Fruit fly (Drosophila melanogaster) whole organism, prepupa: ENCODE data around the gene CG10588.

Experiments
- CG10631 ChIP-seq: fragments of 200-800 bp; sonication (Bioruptor generic); optimal IDR thresholded peaks from 2 replicates; lab custom pipeline; 2016; ENCODE audit warnings: missing biosample characterization, missing genetic modification characterization
- CG10669 ChIP-seq: fragments of 200-800 bp; sonication (Bioruptor generic); optimal IDR thresholded peaks from 3 replicates; lab custom pipeline; 2018; ENCODE audit warnings: missing biosample characterization, mild to moderate bottlenecking, missing genetic modification characterization, moderate library complexity
- CG11902 ChIP-seq: fragments of 200-800 bp; sonication (Bioruptor generic); optimal IDR thresholded peaks from 3 replicates; lab custom pipeline; 2016; ENCODE audit warnings: missing biosample characterization, missing genetic modification characterization
- CG15336 ChIP-seq: fragments of 200-800 bp; sonication (Bioruptor generic); IDR thresholded peaks from 2 replicates; pipeline ENCODE4 v1.3.6; 2022; ENCODE audit warnings: missing biosample characterization, missing genetic modification characterization
- CG1621 ChIP-seq: fragments of 200-800 bp; sonication (Bioruptor generic); optimal IDR thresholded peaks from 3 replicates; lab custom pipeline; 2018; ENCODE audit warnings: missing biosample characterization, mild to moderate bottlenecking, missing genetic modification characterization
- CG3032 ChIP-seq: fragments of 200-800 bp; optimal IDR thresholded peaks from 2 replicates; lab custom pipeline; 2019; ENCODE audit warnings: missing biosample characterization, mild to moderate bottlenecking, missing genetic modification characterization, moderate library complexity
- CG31627 ChIP-seq: fragments of 200-800 bp; sonication (Bioruptor generic); optimal IDR thresholded peaks from 3 replicates; lab custom pipeline; 2016; ENCODE audit warnings: missing biosample characterization, missing genetic modification characterization
- CG32006 ChIP-seq: fragments of 200-800 bp; sonication (Bioruptor generic); optimal IDR thresholded peaks from 3 replicates; lab custom pipeline; 2017; ENCODE audit warnings: missing biosample characterization, mild to moderate bottlenecking, missing genetic modification characterization
- CG3919 ChIP-seq: fragments of 200-800 bp; sonication (Bioruptor generic); optimal IDR thresholded peaks from 3 replicates; lab custom pipeline; 2016; ENCODE audit warnings: missing biosample characterization, missing genetic modification characterization
- CG4318 ChIP-seq: fragments of 200-800 bp; sonication (Bioruptor generic); optimal IDR thresholded peaks from 3 replicates; lab custom pipeline; 2017; ENCODE audit warnings: missing biosample characterization, mild to moderate bottlenecking, missing genetic modification characterization
- CG6163 ChIP-seq: fragments of 200-800 bp; sonication (Bioruptor generic); IDR thresholded peaks from 3 replicates; pipeline ENCODE4 v1.3.6; 2022; ENCODE audit warnings: missing biosample characterization, missing genetic modification characterization
- CG6276 ChIP-seq: fragments of 200-800 bp; sonication (Bioruptor generic); optimal IDR thresholded peaks from 2 replicates; lab custom pipeline; 2017; ENCODE audit warnings: missing biosample characterization, mild to moderate bottlenecking, missing genetic modification characterization
- CG6792 ChIP-seq: fragments of 200-800 bp; sonication (Bioruptor generic); optimal IDR thresholded peaks from 3 replicates; lab custom pipeline; 2016; ENCODE audit warnings: missing biosample characterization, missing genetic modification characterization
- CG6808 ChIP-seq: fragments of 200-800 bp; sonication (Bioruptor generic); optimal IDR thresholded peaks from 3 replicates; lab custom pipeline; 2017; ENCODE audit warnings: missing biosample characterization, missing genetic modification characterization, mild to moderate bottlenecking, moderate library complexity, missing genetic modification reagents
- CG6854 ChIP-seq: fragments of 200-800 bp; sonication (Bioruptor generic); optimal IDR thresholded peaks from 2 replicates; lab custom pipeline; 2017; ENCODE audit warnings: missing biosample characterization, mild to moderate bottlenecking, missing genetic modification characterization
- CG7368 ChIP-seq: fragments of 200-800 bp; sonication (Bioruptor generic); optimal IDR thresholded peaks from 3 replicates; lab custom pipeline; 2016; ENCODE audit warnings: missing biosample characterization, missing genetic modification characterization
- CG8119 ChIP-seq: fragments of 200-800 bp; sonication (Bioruptor generic); IDR thresholded peaks from 3 replicates; pipeline ENCODE4 v1.3.6; 2022; ENCODE audit warnings: missing biosample characterization, missing genetic modification characterization
- CG8319 ChIP-seq: fragments of 200-800 bp; sonication (Bioruptor generic); optimal IDR thresholded peaks from 3 replicates; lab custom pipeline; 2016; ENCODE audit warnings: missing biosample characterization, missing genetic modification characterization
- CG8632 ChIP-seq: fragments of 200-800 bp; sonication (Bioruptor generic); optimal IDR thresholded peaks from 3 replicates; lab custom pipeline; 2016; ENCODE audit warnings: missing biosample characterization, missing genetic modification characterization
- Eip75B ChIP-seq: fragments of 200-800 bp; sonication (Bioruptor generic); optimal IDR thresholded peaks from 3 replicates; lab custom pipeline; 2016; ENCODE audit warnings: missing biosample characterization, missing genetic modification characterization
- Eip78C ChIP-seq: fragments of 200-800 bp; sonication (Bioruptor generic); peaks from one replicate; lab custom pipeline; 2016; ENCODE audit warnings: missing biosample characterization, missing genetic modification characterization
- Ets21C ChIP-seq: fragments of 200-800 bp; sonication (Bioruptor generic); optimal IDR thresholded peaks from 3 replicates; lab custom pipeline; 2016; ENCODE audit warnings: missing biosample characterization, missing genetic modification characterization
- Ets96B ChIP-seq: fragments of 200-800 bp; optimal IDR thresholded peaks from 2 replicates; lab custom pipeline; 2019; ENCODE audit warnings: missing biosample characterization, mild to moderate bottlenecking, missing genetic modification characterization, moderate library complexity
- Hr4 ChIP-seq: fragments of 200-800 bp; sonication (Bioruptor generic); optimal IDR thresholded peaks from 3 replicates; lab custom pipeline; 2016; ENCODE audit warnings: missing biosample characterization, missing genetic modification characterization
- Lpt ChIP-seq: fragments of 200-800 bp; sonication (Bioruptor generic); optimal IDR thresholded peaks from 3 replicates; lab custom pipeline; 2016; ENCODE audit warnings: missing biosample characterization, missing genetic modification characterization
- Met ChIP-seq: fragments of 200-800 bp; sonication (Bioruptor generic); optimal IDR thresholded peaks from 3 replicates; lab custom pipeline; 2016; ENCODE audit warnings: missing biosample characterization, missing genetic modification characterization
- OdsH ChIP-seq: fragments of 200-800 bp; sonication (Bioruptor generic); optimal IDR thresholded peaks from 3 replicates; lab custom pipeline; 2016; ENCODE audit warnings: missing biosample characterization, missing genetic modification characterization
- Smox ChIP-seq: fragments of 200-800 bp; sonication (Bioruptor generic); optimal IDR thresholded peaks from 3 replicates; lab custom pipeline; 2016; ENCODE audit warnings: missing biosample characterization, missing genetic modification characterization
- Sox102F ChIP-seq: fragments of 200-800 bp; sonication (Bioruptor generic); optimal IDR thresholded peaks from 2 replicates; lab custom pipeline; 2016; ENCODE audit warnings: missing biosample characterization, mild to moderate bottlenecking, missing genetic modification characterization
- Sox15 ChIP-seq: fragments of 200-800 bp; sonication (Bioruptor generic); optimal IDR thresholded peaks from 3 replicates; lab custom pipeline; 2016; ENCODE audit warnings: missing biosample characterization, missing genetic modification characterization
- achi ChIP-seq: fragments of 200-800 bp; sonication (Bioruptor generic); optimal IDR thresholded peaks from 3 replicates; lab custom pipeline; 2016; ENCODE audit warnings: missing biosample characterization, missing genetic modification characterization
- acj6 ChIP-seq: fragments of 200-800 bp; sonication (Bioruptor generic); optimal IDR thresholded peaks from 3 replicates; lab custom pipeline; 2016; ENCODE audit warnings: missing biosample characterization, missing genetic modification characterization
- dsx ChIP-seq: fragments of 200-800 bp; optimal IDR thresholded peaks from 3 replicates; lab custom pipeline; 2019; ENCODE audit warnings: missing biosample characterization, mild to moderate bottlenecking, missing genetic modification characterization, moderate library complexity; ENCODE audit not compliant: poor library complexity, severe bottlenecking
- eg ChIP-seq: fragments of 200-800 bp; sonication (Bioruptor generic); IDR thresholded peaks from 3 replicates; pipeline ENCODE4 v1.3.6; 2022; ENCODE audit warnings: missing biosample characterization, missing genetic modification characterization
- esn ChIP-seq: fragments of 200-800 bp; sonication (Bioruptor generic); optimal IDR thresholded peaks from 2 replicates; lab custom pipeline; 2016; ENCODE audit warnings: missing biosample characterization, mild to moderate bottlenecking, missing genetic modification characterization, moderate library complexity
- fd59A ChIP-seq: fragments of 200-800 bp; sonication (Bioruptor generic); optimal IDR thresholded peaks from 2 replicates; lab custom pipeline; 2017; ENCODE audit warnings: missing biosample characterization, mild to moderate bottlenecking, missing genetic modification characterization, missing genetic modification reagents
- fkh ChIP-seq: fragments of 200-800 bp; sonication (Bioruptor generic); optimal IDR thresholded peaks from 3 replicates; lab custom pipeline; 2017; ENCODE audit warnings: missing biosample characterization, mild to moderate bottlenecking, missing genetic modification characterization, moderate library complexity
- lz ChIP-seq: fragments of 200-800 bp; sonication (Bioruptor generic); optimal IDR thresholded peaks from 3 replicates; lab custom pipeline; 2016; ENCODE audit warnings: missing biosample characterization, missing genetic modification characterization
- net ChIP-seq: fragments of 200-800 bp; sonication (Bioruptor generic); optimal IDR thresholded peaks from 3 replicates; lab custom pipeline; 2016; ENCODE audit warnings: missing biosample characterization, missing genetic modification characterization
- pdm3 ChIP-seq: fragments of 200-800 bp; sonication (Bioruptor generic); optimal IDR thresholded peaks from 3 replicates; lab custom pipeline; 2016; ENCODE audit warnings: missing biosample characterization, missing genetic modification characterization
- salr ChIP-seq, 2 experiments: fragments of 200-800 bp; sonication (Bioruptor generic); optimal IDR thresholded peaks; 3 replicates each; lab custom pipeline; 2016 to 2018; ENCODE audit warnings: missing biosample characterization in 2 of 2, missing genetic modification characterization in 2 of 2, mild to moderate bottlenecking in 1 of 2
- svp ChIP-seq: fragments of 200-800 bp; sonication (Bioruptor generic); peaks from one replicate; lab custom pipeline; 2016; ENCODE audit warnings: missing biosample characterization, missing genetic modification characterization
- topi ChIP-seq: fragments of 200-800 bp; sonication (Bioruptor generic); optimal IDR thresholded peaks from 3 replicates; lab custom pipeline; 2016; ENCODE audit warnings: missing biosample characterization, missing genetic modification characterization
- vri ChIP-seq: fragments of 200-800 bp; sonication (Bioruptor generic); optimal IDR thresholded peaks from 3 replicates; lab custom pipeline; 2016; ENCODE audit warnings: missing biosample characterization, mild to moderate bottlenecking, missing genetic modification characterization

CG10588 gene

DNA sequence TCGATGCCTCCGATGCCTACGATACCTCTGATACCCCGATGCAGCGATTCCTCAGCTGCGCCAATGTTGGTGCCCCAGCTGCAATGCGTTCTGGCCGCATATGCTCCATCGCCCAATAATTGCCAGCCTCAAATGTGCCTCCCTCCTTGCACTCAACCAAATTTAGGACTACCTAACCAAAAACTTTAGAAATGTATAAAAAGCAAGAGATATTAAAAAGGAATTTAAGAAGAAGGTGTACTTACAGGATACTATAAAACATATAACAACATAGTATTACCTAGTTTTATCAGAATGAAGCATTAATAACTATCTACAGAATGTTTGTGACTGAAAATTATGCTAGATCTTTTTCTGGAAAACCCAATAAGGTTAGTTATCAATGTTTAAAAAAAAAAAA lies 25.0 kb downstream of the CG10588 start (continued):
- no peak for TF ChIP-seq CG10669
- no peak for TF ChIP-seq net (GFP tag; lab: Kevin White, UChicago)
- no peak for TF ChIP-seq CG8319 (GFP tag; lab: Kevin White, UChicago)
- peak; percentile 15 for TF ChIP-seq CG32006 (GFP tag; lab: Kevin White, UChicago)
- no peak for TF ChIP-seq CG4318 (GFP tag; lab: Kevin White, UChicago)
- peak; percentile 37 for TF ChIP-seq topi (GFP tag; lab: Kevin White, UChicago)
- TF ChIP-seq CG11902 (GFP tag; lab: Kevin White, UChicago) = no peak

DNA sequence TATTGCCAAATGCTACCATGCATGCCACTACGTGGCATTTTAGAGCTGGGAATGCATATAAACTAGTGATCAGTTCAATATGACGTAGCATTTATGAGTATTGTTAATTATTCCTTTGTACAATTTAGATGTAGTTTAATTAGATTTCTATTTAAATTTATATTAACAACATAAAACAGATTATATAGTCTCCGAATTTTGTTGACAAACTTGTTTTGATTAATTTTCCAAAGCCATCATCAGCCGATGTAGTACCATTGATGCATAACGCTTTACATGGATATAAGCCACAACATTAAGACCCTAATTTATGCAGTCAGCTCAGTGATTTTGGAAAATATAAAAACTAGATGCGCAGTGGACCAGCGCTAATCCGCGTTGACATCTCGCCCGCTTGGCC lies 25.8 kb downstream of the CG10588 start:
- peak; percentile 6 for TF ChIP-seq OdsH
- TF ChIP-seq CG6276 = peak; percentile 17
- no peak for TF ChIP-seq topi (GFP tag; lab: Kevin White, UChicago)
- TF ChIP-seq CG8119 (GFP tag; lab: Robert Waterston, UW) = 0 out of 3 replicates have a peak, but pooled peaks have one; percentile 13
- peak; percentile 57 for TF ChIP-seq CG32006 (GFP tag; lab: Kevin White, UChicago)
- peak; percentile 20 for TF ChIP-seq Hr4 (GFP tag; lab: Kevin White, UChicago)
- no peak for TF ChIP-seq CG6792 (GFP tag; lab: Kevin White, UChicago)
- TF ChIP-seq CG3919 = peak; percentile 2
- TF ChIP-seq achi (GFP tag; lab: Kevin White, UChicago) = peak; percentile 30
- TF ChIP-seq svp = peak; percentile 65
- TF ChIP-seq CG4318 (GFP tag; lab: Kevin White, UChicago) = peak; percentile 41

DNA sequence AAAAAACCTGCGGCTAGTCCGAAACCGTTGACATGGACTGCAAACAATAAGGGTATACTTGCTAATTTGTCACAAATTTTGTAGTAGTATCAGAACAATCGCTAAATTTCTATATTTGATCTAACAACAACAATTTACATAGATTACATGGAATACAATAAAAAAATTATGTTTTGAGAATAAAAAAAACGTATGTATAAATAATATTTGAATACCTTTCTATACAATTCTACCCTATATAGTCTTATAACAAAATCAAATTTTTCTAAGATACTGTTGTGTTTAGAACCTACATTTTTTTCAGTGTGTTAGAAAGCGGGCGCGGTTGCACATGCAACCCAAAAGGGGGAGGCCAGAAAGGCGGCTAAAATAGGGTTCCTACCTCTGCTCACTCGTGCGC lies 26.6 kb downstream of the CG10588 start:
- TF ChIP-seq achi (GFP tag; lab: Kevin White, UChicago) = peak; percentile 53
- TF ChIP-seq CG6163 (GFP tag; lab: Robert Waterston, UW) = 0 out of 3 replicates have a peak, but pooled peaks have one; percentile 25
- TF ChIP-seq lz (GFP tag; lab: Kevin White, UChicago) = peak; percentile 19
- TF ChIP-seq Sox15 (GFP tag; lab: Kevin White, UChicago) = no peak
- no peak for TF ChIP-seq CG1621 (tag; lab: Kevin White, UChicago)
- peak; percentile 38 for TF ChIP-seq CG3919
- TF ChIP-seq Smox (GFP tag; lab: Kevin White, UChicago) = peak; percentile 8
- peak; percentile 57 for TF ChIP-seq CG15336 (GFP tag; lab: Robert Waterston, UW)
- TF ChIP-seq acj6 (GFP tag; lab: Kevin White, UChicago) = peak; percentile 30
- peak; percentile 49 for TF ChIP-seq CG4318 (GFP tag; lab: Kevin White, UChicago)
- peak; percentile 84 for TF ChIP-seq Eip78C (GFP tag; lab: Kevin White, UChicago)
- TF ChIP-seq Lpt (GFP tag; lab: Kevin White, UChicago) = peak; percentile 52
- TF ChIP-seq Hr4 (GFP tag; lab: Kevin White, UChicago) = peak; percentile 38
- peak; percentile 19 for TF ChIP-seq pdm3 (GFP tag; lab: Kevin White, UChicago)
- TF ChIP-seq CG11902 (GFP tag; lab: Kevin White, UChicago) = no peak
- peak; percentile 41 for TF ChIP-seq CG3032
- peak; percentile 53 for TF ChIP-seq esn (GFP tag; lab: Kevin White, UChicago)
- peak; percentile 16 for TF ChIP-seq dsx (GFP tag; lab: Kevin White, UChicago)
- no peak for TF ChIP-seq fkh (GFP tag; lab: Kevin White, UChicago)
- no peak for TF ChIP-seq fd59A (GFP tag; lab: Kevin White, UChicago)
- TF ChIP-seq OdsH = peak; percentile 43
- TF ChIP-seq eg (GFP tag; lab: Robert Waterston, UW) = no peak
- TF ChIP-seq svp = peak; percentile 71
- no peak for TF ChIP-seq CG7368 (GFP tag; lab: Kevin White, UChicago)
- TF ChIP-seq CG10631 = peak; percentile 62
- peak; percentile 73 for TF ChIP-seq CG8119 (GFP tag; lab: Robert Waterston, UW)
- TF ChIP-seq Eip75B (GFP tag; lab: Kevin White, UChicago) = peak; percentile 14
- peak; percentile 49 for TF ChIP-seq CG6276
- no peak for TF ChIP-seq CG10669
- peak in 1 of 2 experiments; percentile 72 for TF ChIP-seq salr (GFP tag; optimal IDR thresholded peaks at IDR 0.05; lab: Kevin White, UChicago)
- TF ChIP-seq CG6808 (GFP tag; lab: Kevin White, UChicago) = no peak
- no peak for TF ChIP-seq CG6854
- TF ChIP-seq CG32006 (GFP tag; lab: Kevin White, UChicago) = peak; percentile 71
- TF ChIP-seq vri (GFP tag; lab: Kevin White, UChicago) = no peak
- TF ChIP-seq CG8632 (GFP tag; lab: Kevin White, UChicago) = peak; percentile 12
- TF ChIP-seq topi (GFP tag; lab: Kevin White, UChicago) = peak; percentile 29
- no peak for TF ChIP-seq Ets21C (GFP tag; lab: Kevin White, UChicago)
- TF ChIP-seq CG31627 (GFP tag; lab: Kevin White, UChicago) = no peak
- TF ChIP-seq Met (GFP tag; lab: Kevin White, UChicago) = peak; percentile 54
- peak; percentile 33 for TF ChIP-seq Ets96B (tag; lab: Kevin White, UChicago)
- TF ChIP-seq CG6792 (GFP tag; lab: Kevin White, UChicago) = peak; percentile 5
- peak; percentile 16 for TF ChIP-seq Sox102F (GFP tag; lab: Kevin White, UChicago)
